Fruit fly (Drosophila melanogaster) whole organism, wandering third instar larva: Measurements from ENCODE around the gene Hml.

Source experiments
- Dfd ChIP-seq: fragments of >200 bp; optimal IDR thresholded peaks from 2 replicates; lab custom pipeline; 2017; ENCODE audit warnings: missing biosample characterization, missing genetic modification characterization
- Hr78 ChIP-seq: fragments of >200 bp; optimal IDR thresholded peaks from 2 replicates; lab custom pipeline; 2017; ENCODE audit warnings: missing biosample characterization, missing genetic modification characterization
- N ChIP-seq: fragments of >200 bp; optimal IDR thresholded peaks from 2 replicates; lab custom pipeline; 2018; ENCODE audit warnings: missing biosample characterization, missing external identifiers, missing genetic modification characterization
- OdsH ChIP-seq: fragments of 200-800 bp; sonication (Bioruptor generic); optimal IDR thresholded peaks from 2 replicates; lab custom pipeline; 2016; ENCODE audit warnings: missing biosample characterization, mild to moderate bottlenecking, missing genetic modification characterization
- br ChIP-seq: fragments of 200-800 bp; sonication (Bioruptor generic); optimal IDR thresholded peaks from 2 replicates; lab custom pipeline; 2016; ENCODE audit warnings: missing biosample characterization, missing genetic modification characterization
- h ChIP-seq: fragments of 200-800 bp; sonication (Bioruptor generic); optimal IDR thresholded peaks from 3 replicates; lab custom pipeline; 2016; ENCODE audit warnings: missing biosample characterization, mild to moderate bottlenecking, missing genetic modification characterization
- jim ChIP-seq: fragments of 175-275, 200-325 bp; sonication (Bioruptor generic); optimal IDR thresholded peaks from 2 replicates; lab custom pipeline; 2016; ENCODE audit warnings: missing biosample characterization, mild to moderate bottlenecking, missing genetic modification characterization
- sv ChIP-seq: fragments of 200-800 bp; sonication (Bioruptor generic); optimal IDR thresholded peaks from 3 replicates; lab custom pipeline; 2016; ENCODE audit warnings: missing biosample characterization, missing genetic modification characterization
- woc ChIP-seq: sonication (Bioruptor generic); optimal IDR thresholded peaks from 2 replicates; lab custom pipeline; 2016; ENCODE audit warnings: missing biosample characterization, mild to moderate bottlenecking, missing genetic modification characterization

dm6 chr3L:13884460-13885056 lies 38.7 kb downstream of the Hml start:
- TF ChIP-seq Dfd (GFP tag; lab: Kevin White, UChicago) (no peak), OdsH (no peak), h (GFP tag; lab: Kevin White, UChicago) (no peak), jim (GFP tag; lab: Kevin White, UChicago) (no peak), Hr78 (GFP tag; lab: Kevin White, UChicago) (no peak), sv (no peak), br (GFP tag; lab: Kevin White, UChicago) (no peak), N (no peak), woc (GFP tag; lab: Kevin White, UChicago) (no peak)
